Worm (Caenorhabditis elegans): ENCODE measurements around the gene F56B6.6.

DNA sequence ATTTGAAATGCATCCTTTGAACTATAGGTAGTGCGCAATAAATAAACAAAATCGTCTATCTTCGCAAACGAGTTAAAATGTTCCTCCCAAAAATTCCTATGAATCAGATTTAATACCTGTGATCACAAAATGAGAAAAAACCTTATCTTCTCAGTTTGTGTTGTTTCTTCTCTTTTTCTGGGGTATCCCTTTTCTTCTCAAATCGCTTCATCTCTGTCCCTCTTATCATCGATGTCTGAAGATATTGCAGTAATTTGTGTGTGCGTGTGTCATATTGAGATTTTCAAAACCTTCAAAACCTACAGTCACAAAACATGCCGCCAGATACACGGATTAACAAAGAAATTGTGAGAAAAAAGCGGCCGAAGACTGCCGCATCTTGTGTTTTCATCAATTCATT is 37.0 kb downstream of the F56B6.6 start, which contains the start of gene glt-1:
- TF ChIP-seq pqm-1 (tag; optimal IDR thresholded peaks at IDR 0.05): no peak
- no peak for TF ChIP-seq ceh-22 (tag; optimal IDR thresholded peaks at IDR 0.05)
- TF ChIP-seq unc-3 (GFP tag; conservative IDR thresholded peaks at IDR 0.05): no peak
- no peak for TF ChIP-seq unc-3 (tag; optimal IDR thresholded peaks at IDR 0.05)
- TF ChIP-seq ama-1 (optimal IDR thresholded peaks at IDR 0.05): no peak
- TF ChIP-seq fkh-10 (GFP tag; optimal IDR thresholded peaks at IDR 0.05): no peak
- no peak for TF ChIP-seq pha-2 (tag; optimal IDR thresholded peaks at IDR 0.05)
- TF ChIP-seq T23F11.4 (GFP tag; optimal IDR thresholded peaks at IDR 0.05): no peak
- TF ChIP-seq gmeb-2 (tag; optimal IDR thresholded peaks at IDR 0.05): no peak
- no peak for TF ChIP-seq sox-4 (tag; optimal IDR thresholded peaks at IDR 0.05)
- TF ChIP-seq elt-2 (tag; optimal IDR thresholded peaks at IDR 0.05): no peak
- TF ChIP-seq sox-2 (GFP tag; IDR thresholded peaks at IDR 0.05): no peak
